Worm (Caenorhabditis elegans): ENCODE data around the gene ceh-49.

DNA sequence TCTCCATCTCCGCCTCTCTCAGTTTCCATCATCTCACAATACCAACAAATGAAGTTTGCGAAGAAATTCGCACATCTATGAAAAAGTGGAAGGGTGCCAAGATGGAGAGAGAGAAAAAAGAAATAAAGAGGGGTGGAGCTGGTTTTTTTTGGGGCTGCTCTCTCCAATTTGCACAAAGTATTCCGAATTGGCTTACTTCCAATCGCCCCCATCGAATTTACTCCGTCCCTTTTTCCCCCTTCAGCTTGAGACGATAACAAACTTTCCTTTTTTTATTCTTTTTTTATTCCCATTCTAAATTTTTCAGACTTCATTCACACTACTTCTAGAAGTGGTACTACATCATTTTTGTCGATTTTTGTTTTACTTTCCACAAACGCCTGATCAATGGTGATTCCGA lies 11.1 kb upstream of the ceh-49 start, which contains the start of gene exp-2:
- TF ChIP-seq ceh-82 (tag; optimal IDR thresholded peaks at IDR 0.05) (no peak), lsy-2 (tag; optimal IDR thresholded peaks at IDR 0.05) (no peak), skn-1 (tag; optimal IDR thresholded peaks at IDR 0.05) (no peak), lin-39 (tag; optimal IDR thresholded peaks at IDR 0.05) (no peak), unc-39 (tag; optimal IDR thresholded peaks at IDR 0.05) (no peak), nhr-23 (tag; optimal IDR thresholded peaks at IDR 0.05) (no peak), unc-62 (GFP tag; optimal IDR thresholded peaks at IDR 0.05) (no peak), ZK546.5 (tag; optimal IDR thresholded peaks at IDR 0.05) (no peak), nhr-11 (tag; optimal IDR thresholded peaks at IDR 0.05) (no peak), F13H6.1 (tag; optimal IDR thresholded peaks at IDR 0.05) (no peak)

Data from whole organism, L2 larva.